Worm (Caenorhabditis elegans): ENCODE results near the gene T05C1.2.

ce11 chrII:4506552-4507291, 24.8 kb upstream of the T05C1.2 start:
- TF ChIP-seq ama-1 (optimal IDR thresholded peaks at IDR 0.05) (no peak), hmbx-1 (tag; optimal IDR thresholded peaks at IDR 0.05) (no peak), hnd-1 (tag; optimal IDR thresholded peaks at IDR 0.05) (no peak), pes-1 (GFP tag; IDR thresholded peaks at IDR 0.05) (no peak), tra-4 (tag; optimal IDR thresholded peaks at IDR 0.05) (no peak), flt-1 (GFP tag; IDR thresholded peaks at IDR 0.05) (no peak), scrt-1 (GFP tag; IDR thresholded peaks at IDR 0.05) (no peak), aly-1 (tag; optimal IDR thresholded peaks at IDR 0.05) (no peak), hmg-4 (GFP tag; optimal IDR thresholded peaks at IDR 0.05) (peak; percentile 9)
